Fruit fly (Drosophila melanogaster) Kc167 (cell line): ENCODE results near the gene CG17996.

Experiments used
- Myc ChIP-seq: fragments of >200 bp; optimal IDR thresholded peaks from 2 replicates; lab custom pipeline; 2017; ENCODE audit warnings: missing external identifiers
- Sin3A ChIP-seq: fragments of >200 bp; optimal IDR thresholded peaks from 2 replicates; lab custom pipeline; 2018; ENCODE audit warnings: missing external identifiers
- h ChIP-seq: fragments of >200 bp; optimal IDR thresholded peaks from 3 replicates; lab custom pipeline; 2018; ENCODE audit warnings: missing external identifiers
- insv ChIP-seq: fragments of >200 bp; optimal IDR thresholded peaks from 3 replicates; lab custom pipeline; 2018; ENCODE audit warnings: missing external identifiers
- psq ChIP-seq: fragments of >200 bp; optimal IDR thresholded peaks from 2 replicates; lab custom pipeline; 2017; ENCODE audit warnings: missing external identifiers
- ttk ChIP-seq: sonication (Bioruptor generic); optimal IDR thresholded peaks from 2 replicates; lab custom pipeline; 2017; ENCODE audit warnings: missing external identifiers

CG17996 gene

dm6 chr2L:16732338-16732892 is 1.6 kb upstream of the CG17996 start, which contains the start of gene Nubp1:
Gene Nubp1 (plus strand): TSS chr2L:16732550.
- TF ChIP-seq Myc (lab: Kevin White, UChicago) (no peak), insv (lab: Kevin White, UChicago) (no peak), psq (no peak), h (lab: Kevin White, UChicago) (no peak), Sin3A (lab: Kevin White, UChicago) (no peak), ttk (lab: Kevin White, UChicago) (no peak)

dm6 chr2L:16731799-16732198 is 960 bp upstream of the CG17996 start, which contains the start of gene Prosbeta4:
Gene Prosbeta4 (minus strand): TSS chr2L:16732133.
- no peak for TF ChIP-seq psq
- no peak for TF ChIP-seq Sin3A (lab: Kevin White, UChicago)
- no peak for TF ChIP-seq h (lab: Kevin White, UChicago)

dm6 chr2L:16729556-16729955 is 1.3 kb downstream of the CG17996 start, which contains the start of gene Tsen2:
Gene Tsen2 (plus strand): TSS chr2L:16729777.
- TF ChIP-seq insv (lab: Kevin White, UChicago): no peak
- no peak for TF ChIP-seq Myc (lab: Kevin White, UChicago)
- TF ChIP-seq Sin3A (lab: Kevin White, UChicago): no peak
- no peak for TF ChIP-seq psq
- TF ChIP-seq ttk (lab: Kevin White, UChicago): no peak
- no peak for TF ChIP-seq h (lab: Kevin White, UChicago)

- TF ChIP-seq psq (peak; percentile 65), ttk (lab: Kevin White, UChicago) (no peak)
These were observed 3.2 kb downstream of the CG17996 start, which contains the start of gene VhaSFD for dm6 chr2L:16727578-16728023. Gene VhaSFD (minus strand): TSS chr2L:16727826.

dm6 chr2L:16722596-16722995 is 8.2 kb downstream of the CG17996 start:
- TF ChIP-seq Myc (lab: Kevin White, UChicago) (no peak), ttk (lab: Kevin White, UChicago) (no peak), h (lab: Kevin White, UChicago) (no peak)

dm6 chr2L:16720707-16721700 is 9.8 kb downstream of the CG17996 start:
- no peak for TF ChIP-seq Sin3A (lab: Kevin White, UChicago)
- TF ChIP-seq insv (lab: Kevin White, UChicago): no peak
- no peak for TF ChIP-seq psq
- TF ChIP-seq h (lab: Kevin White, UChicago): no peak
- no peak for TF ChIP-seq ttk (lab: Kevin White, UChicago)
- TF ChIP-seq Myc (lab: Kevin White, UChicago): no peak

dm6 chr2L:16719643-16720515 is 11.0 kb downstream of the CG17996 start, which contains the start of gene Cyt-c-p:
Gene Cyt-c-p (plus strand): TSS chr2L:16719932.
- no peak for TF ChIP-seq Sin3A (lab: Kevin White, UChicago)
- no peak for TF ChIP-seq h (lab: Kevin White, UChicago)
- no peak for TF ChIP-seq insv (lab: Kevin White, UChicago)
- TF ChIP-seq Myc (lab: Kevin White, UChicago): no peak
- TF ChIP-seq psq: no peak
- no peak for TF ChIP-seq ttk (lab: Kevin White, UChicago)

dm6 chr2L:16718446-16719173 is 12.2 kb downstream of the CG17996 start:
- TF ChIP-seq insv (lab: Kevin White, UChicago) (no peak), ttk (lab: Kevin White, UChicago) (no peak), Myc (lab: Kevin White, UChicago) (no peak), psq (no peak), Sin3A (lab: Kevin White, UChicago) (no peak), h (lab: Kevin White, UChicago) (no peak)

dm6 chr2L:16716771-16717170 is 14.1 kb downstream of the CG17996 start:
- no peak for TF ChIP-seq insv (lab: Kevin White, UChicago)
- no peak for TF ChIP-seq h (lab: Kevin White, UChicago)
- no peak for TF ChIP-seq Sin3A (lab: Kevin White, UChicago)
- TF ChIP-seq Myc (lab: Kevin White, UChicago): no peak
- no peak for TF ChIP-seq psq
- TF ChIP-seq ttk (lab: Kevin White, UChicago): no peak

- no peak for TF ChIP-seq Sin3A (lab: Kevin White, UChicago)
- TF ChIP-seq insv (lab: Kevin White, UChicago): no peak
- TF ChIP-seq h (lab: Kevin White, UChicago): no peak
- no peak for TF ChIP-seq Myc (lab: Kevin White, UChicago)
- TF ChIP-seq ttk (lab: Kevin White, UChicago): no peak
- no peak for TF ChIP-seq psq
These were observed 14.8 kb downstream of the CG17996 start, which contains the start of the genes Cyt-c-d and CG31808 for dm6 chr2L:16715841-16716701. Gene Cyt-c-d (plus strand): TSS chr2L:16715891. Gene CG31808 (minus strand): TSS chr2L:16716195.
